Worm (Caenorhabditis elegans) whole organism, L4/young adult: ENCODE measurements around the gene unc-25.

Experiments used
- dao-5 ChIP-seq: sonication (generic microtip); optimal IDR thresholded peaks from 2 replicates; lab custom pipeline; 2016; ENCODE audit warnings: missing genotype, missing genetic modification characterization, moderate library complexity, missing compliant biosample characterization
- him-1 ChIP-seq: sonication (generic microtip); optimal IDR thresholded peaks from 2 replicates; lab custom pipeline; 2016; ENCODE audit warnings: missing genotype, missing genetic modification reagents, missing genetic modification characterization, missing compliant biosample characterization

ce11 chrIII:12920810-12921209 is 21.6 kb upstream of the unc-25 start:
- TF ChIP-seq dao-5: no peak
- TF ChIP-seq him-1: no peak
